Fruit fly (Drosophila melanogaster): ENCODE data around the gene RabGGTb.
A peak's percentile ranks its signal among the peaks of the same experiment; 100 is the strongest.

RabGGTb gene

dm6 chr2L:2924266-2924801, 45.4 kb downstream of the RabGGTb start:
- TF ChIP-seq br (GFP tag; optimal IDR thresholded peaks at IDR 0.05) (peak; percentile 53), Hr83 (GFP tag; optimal IDR thresholded peaks at IDR 0.05; ENCODE audit: poor library complexity, severe bottlenecking) (no peak), GATAd (GFP tag; optimal IDR thresholded peaks at IDR 0.05) (peak; percentile 32), Mio (GFP tag; optimal IDR thresholded peaks at IDR 0.05) (no peak), sv (GFP tag; optimal IDR thresholded peaks at IDR 0.05) (no peak), woc (GFP tag; optimal IDR thresholded peaks at IDR 0.05) (no peak), jim (GFP tag; optimal IDR thresholded peaks at IDR 0.05) (no peak), CrebA (GFP tag; optimal IDR thresholded peaks at IDR 0.05; ENCODE audit: borderline replicate concordance) (peak; percentile 86), Hnf4 (GFP tag; optimal IDR thresholded peaks at IDR 0.05) (peak; percentile 43), lola (GFP tag; optimal IDR thresholded peaks at IDR 0.05) (no peak), Dfd (GFP tag; optimal IDR thresholded peaks at IDR 0.05) (no peak), CG32264 (GFP tag; optimal IDR thresholded peaks at IDR 0.05) (peak; percentile 53), HLH106 (tag; optimal IDR thresholded peaks at IDR 0.05) (peak; percentile 2), h (GFP tag; optimal IDR thresholded peaks at IDR 0.05) (no peak), N (GFP tag; optimal IDR thresholded peaks at IDR 0.05) (no peak), dl (GFP tag; optimal IDR thresholded peaks at IDR 0.05; ENCODE audit: insufficient read depth in 1 of 2, partially characterized antibody in 2 of 2) (no peak), ey (GFP tag; optimal IDR thresholded peaks at IDR 0.05) (no peak), OdsH (GFP tag; optimal IDR thresholded peaks at IDR 0.05) (no peak), Myc (optimal IDR thresholded peaks at IDR 0.05) (no peak), rgr (GFP tag; optimal IDR thresholded peaks at IDR 0.05) (no peak), Sp1 (GFP tag; optimal IDR thresholded peaks at IDR 0.05) (peak; percentile 93), Dif (GFP tag; optimal IDR thresholded peaks at IDR 0.05; ENCODE audit: partially characterized antibody) (no peak), pan (optimal IDR thresholded peaks at IDR 0.05) (no peak), fru (GFP tag; optimal IDR thresholded peaks at IDR 0.05) (peak; percentile 41), dmrt93B (GFP tag; optimal IDR thresholded peaks at IDR 0.05) (no peak), Abd-B (GFP tag; optimal IDR thresholded peaks at IDR 0.05) (no peak), CG9705 (GFP tag; optimal IDR thresholded peaks at IDR 0.05) (no peak), psq (GFP tag; optimal IDR thresholded peaks at IDR 0.05) (peak; percentile 58), sage (GFP tag; optimal IDR thresholded peaks at IDR 0.05) (peak; percentile 32), Hr78 (GFP tag; optimal IDR thresholded peaks at IDR 0.05) (no peak), usp (GFP tag; optimal IDR thresholded peaks at IDR 0.05) (no peak), Jra (GFP tag; optimal IDR thresholded peaks at IDR 0.05) (no peak), tai (GFP tag; optimal IDR thresholded peaks at IDR 0.05) (no peak), Vsx2 (GFP tag; optimal IDR thresholded peaks at IDR 0.05; ENCODE audit: partially characterized antibody) (no peak), Rel (GFP tag; optimal IDR thresholded peaks at IDR 0.05) (peak; percentile 85), Rel (tag; optimal IDR thresholded peaks at IDR 0.05) (no peak), brk (GFP tag; optimal IDR thresholded peaks at IDR 0.05) (peak; percentile 42), dsf (GFP tag; optimal IDR thresholded peaks at IDR 0.05; ENCODE audit: borderline replicate concordance) (no peak), foxo (GFP tag; optimal IDR thresholded peaks at IDR 0.05) (no peak)
